Fruit fly (Drosophila melanogaster): Measurements from ENCODE around the gene kst.

The kst gene

DNA sequence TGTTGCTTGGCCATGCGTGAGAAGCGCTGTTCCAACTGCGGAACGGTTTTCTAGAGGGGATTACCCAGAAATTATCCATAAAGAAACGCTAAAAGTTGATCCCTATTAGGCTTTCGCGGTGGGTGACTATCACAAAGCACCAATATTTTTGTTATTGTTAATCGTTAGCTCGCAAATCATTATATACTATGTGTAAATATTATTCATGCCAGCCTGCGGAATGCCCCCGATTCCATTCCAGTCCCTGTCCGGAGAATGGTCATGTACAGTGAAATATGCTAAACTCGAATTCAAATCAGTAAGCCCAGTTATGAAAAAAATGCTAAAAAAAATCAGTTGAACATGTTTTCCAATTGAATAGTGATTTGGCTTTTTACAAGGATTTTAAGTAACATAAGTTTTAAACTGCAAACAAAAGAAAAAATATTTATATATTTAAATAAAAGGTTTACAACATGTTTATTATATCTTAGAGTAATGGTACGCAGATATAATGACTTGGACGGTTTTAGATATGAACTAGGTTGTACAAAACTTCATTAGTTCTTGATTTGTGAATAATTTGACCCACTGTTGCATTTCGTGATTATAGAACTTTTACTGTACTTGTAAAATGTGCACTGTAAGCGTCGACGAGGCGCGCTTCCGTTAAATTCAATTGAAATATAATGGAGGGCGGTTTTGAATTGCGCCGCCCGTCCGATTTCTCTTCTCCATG, 40.7 kb downstream of the kst start:
- no peak for TF ChIP-seq CG8478 (optimal IDR thresholded peaks at IDR 0.05)
- no peak for TF ChIP-seq CTCF (optimal IDR thresholded peaks at IDR 0.05)

DNA sequence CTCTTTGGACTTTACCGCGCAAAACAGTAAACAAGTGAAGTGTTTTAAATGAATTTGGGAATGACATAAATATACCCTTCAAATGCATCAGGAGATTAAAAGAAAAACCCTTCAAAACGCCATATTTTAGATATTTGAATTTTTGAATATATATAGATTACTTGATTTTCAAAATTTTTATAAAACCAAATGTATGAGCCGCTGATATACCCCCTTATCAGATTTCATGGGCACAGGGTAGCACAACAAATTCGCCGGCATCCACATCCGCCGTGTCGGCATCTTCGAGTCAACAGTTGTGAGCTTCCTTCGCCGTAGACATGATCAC, 41.3 kb downstream of the kst start, which contains the start of gene Ids:
Ids (plus strand) TSS at position 304 of the 328 bp plus-strand sequence.
- TF ChIP-seq CTCF (optimal IDR thresholded peaks at IDR 0.05) (no peak), CG8478 (optimal IDR thresholded peaks at IDR 0.05) (no peak)

DNA sequence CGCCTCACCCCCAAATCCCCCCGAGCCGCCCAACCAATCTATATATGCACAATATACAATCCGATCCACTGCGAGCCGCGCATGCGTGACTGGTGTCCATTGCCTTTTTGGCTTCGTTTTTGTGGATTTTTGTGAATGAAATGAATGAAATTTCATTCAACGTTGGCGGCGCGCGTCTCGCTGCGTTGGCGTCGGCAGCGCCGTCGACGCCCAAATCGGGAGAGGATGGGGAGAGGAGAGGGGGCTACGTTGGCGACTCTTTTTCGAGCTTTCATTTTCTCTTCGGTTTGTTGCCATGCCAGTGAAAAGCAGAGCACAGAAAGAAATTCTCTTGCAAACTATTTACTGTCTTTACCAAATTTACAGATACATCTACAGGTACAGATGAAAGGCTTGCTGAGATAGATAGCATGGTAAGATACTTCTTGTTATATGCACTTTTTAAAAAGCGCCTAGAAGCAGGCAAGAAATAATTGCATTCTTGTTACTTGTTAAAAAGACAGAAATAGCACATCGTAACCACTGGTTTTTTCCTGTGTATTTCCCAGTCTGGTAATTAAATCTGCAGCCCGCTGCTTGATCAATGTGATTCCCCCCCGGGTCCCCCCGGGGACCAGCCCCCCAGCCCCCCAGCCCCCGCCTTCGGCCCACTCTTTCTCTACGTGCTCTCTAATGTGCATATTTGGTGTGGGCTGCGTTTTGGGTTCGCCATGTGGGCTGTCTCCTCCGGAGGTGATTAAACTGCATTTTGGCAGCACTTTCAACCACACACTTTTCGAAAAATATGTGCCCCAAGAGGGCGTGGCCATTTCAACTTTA, 43.8 kb downstream of the kst start:
- TF ChIP-seq CTCF (optimal IDR thresholded peaks at IDR 0.05) (no peak), CG8478 (optimal IDR thresholded peaks at IDR 0.05) (no peak)

DNA sequence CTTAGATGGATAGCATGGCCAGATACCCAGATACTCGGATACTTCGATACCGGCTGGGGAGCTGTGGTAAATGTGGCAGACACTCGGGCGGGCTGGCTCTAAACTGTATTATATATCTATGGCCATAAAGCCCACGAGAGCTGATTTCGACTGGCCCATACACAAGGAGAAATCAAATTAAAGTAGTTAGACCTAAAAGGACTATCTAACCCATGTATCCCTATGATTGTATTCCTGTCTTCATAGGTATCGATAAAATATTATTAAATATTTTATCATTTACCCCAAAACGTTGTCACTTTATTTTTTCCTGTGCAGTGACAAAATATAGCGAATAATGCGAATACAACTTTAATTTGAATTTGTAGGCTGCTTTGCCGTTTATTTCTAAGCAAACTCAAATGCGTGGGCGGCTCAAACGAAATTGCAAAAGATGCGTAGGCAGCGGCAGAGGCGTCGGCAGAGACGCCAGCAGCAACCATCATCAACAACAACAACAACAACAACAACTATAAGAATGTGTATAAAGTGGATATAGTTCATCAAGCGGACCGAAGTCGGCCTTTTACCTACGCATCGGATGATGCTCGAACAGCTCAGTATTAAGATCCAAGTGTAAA, 45.3 kb downstream of the kst start:
- TF ChIP-seq CTCF (optimal IDR thresholded peaks at IDR 0.05) (no peak), CG8478 (optimal IDR thresholded peaks at IDR 0.05) (no peak)

DNA sequence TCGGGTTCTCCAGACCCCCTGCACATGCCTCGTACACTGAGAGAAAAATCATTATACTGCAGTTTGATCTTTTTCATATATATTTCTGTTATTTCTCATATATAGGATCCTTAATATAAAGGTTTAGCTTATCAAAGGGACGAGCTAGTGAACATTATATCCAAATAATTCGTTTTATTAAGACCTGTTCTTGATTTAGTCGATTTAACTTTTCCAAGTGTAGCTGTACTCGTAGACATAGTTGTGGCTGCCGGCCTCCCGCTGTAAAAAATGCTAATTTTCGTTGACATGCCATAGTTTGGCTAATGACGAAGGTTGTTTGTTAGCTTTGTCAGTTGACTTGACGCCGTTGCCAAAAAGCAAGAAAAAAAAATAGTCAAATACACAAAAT, 45.8 kb downstream of the kst start:
- no peak for TF ChIP-seq CTCF (optimal IDR thresholded peaks at IDR 0.05)
- TF ChIP-seq CG8478 (optimal IDR thresholded peaks at IDR 0.05) = no peak

DNA sequence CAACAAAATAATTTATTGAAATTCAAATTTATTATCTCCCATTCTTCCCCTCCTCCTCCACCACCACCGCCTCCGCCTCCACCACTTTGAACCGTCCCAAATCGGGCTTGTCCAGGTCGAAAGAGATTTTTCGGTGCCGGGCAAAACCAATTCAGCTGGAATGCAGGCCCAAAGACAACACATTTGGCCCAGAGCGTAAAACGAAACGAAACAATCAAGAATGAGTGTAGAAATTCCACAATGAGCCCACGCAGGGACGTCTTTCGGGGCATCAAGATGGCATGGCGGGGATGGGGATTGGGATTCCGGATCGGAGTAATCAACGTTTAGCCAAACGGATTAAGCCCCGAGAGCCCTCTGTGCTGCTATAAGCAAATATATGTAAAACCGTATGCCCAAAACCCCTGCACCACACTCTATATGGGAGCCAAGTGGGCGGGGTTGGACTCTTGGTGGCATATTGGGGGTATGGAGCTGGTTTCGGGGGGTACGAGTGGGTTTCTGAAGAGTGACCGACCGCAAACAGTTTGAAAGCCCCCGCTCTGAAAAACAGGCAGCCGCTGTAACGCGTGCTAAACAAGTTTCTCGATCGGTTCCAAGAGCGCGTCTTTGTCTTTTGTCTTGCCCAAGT, 47.4 kb downstream of the kst start:
- TF ChIP-seq CTCF (optimal IDR thresholded peaks at IDR 0.05) (no peak), CG8478 (optimal IDR thresholded peaks at IDR 0.05) (no peak)

DNA sequence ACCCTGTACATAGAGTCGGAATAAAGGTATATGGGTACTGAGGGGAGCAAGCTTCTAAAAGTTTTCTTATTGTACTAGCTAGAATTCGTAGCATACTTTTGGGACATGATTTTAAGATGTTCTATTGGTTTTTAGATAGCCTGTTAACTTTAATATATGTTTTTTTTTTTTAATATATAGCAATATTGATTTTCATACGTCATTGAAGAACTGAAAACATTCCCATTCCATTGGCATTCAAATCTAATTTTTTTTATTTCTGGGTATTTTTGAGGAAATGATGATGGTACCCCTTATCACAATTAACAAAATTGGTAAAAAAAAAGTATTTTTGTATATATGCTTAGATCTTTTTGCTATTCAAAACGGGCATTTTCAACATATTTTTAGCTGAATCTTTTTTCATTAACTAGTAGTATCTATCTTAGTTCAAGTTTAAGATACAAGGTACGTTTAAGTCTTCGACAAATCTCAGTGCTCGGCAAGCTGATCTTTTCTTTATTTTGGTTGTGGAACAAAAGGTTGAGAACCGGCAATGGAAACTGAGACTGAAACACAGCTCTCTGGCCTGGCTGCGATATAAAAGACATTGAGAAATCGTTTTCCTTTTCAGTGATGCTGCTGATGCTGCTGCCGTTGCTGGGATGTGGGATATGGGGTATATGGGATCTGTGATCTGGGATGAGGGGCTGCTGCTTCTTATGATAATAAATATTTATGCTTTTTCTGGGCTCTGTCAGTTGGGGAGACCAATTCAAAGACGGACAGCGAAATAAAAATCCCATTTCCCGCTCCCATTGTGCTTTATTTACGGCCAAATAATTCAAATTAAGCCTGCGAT, 48.2 kb downstream of the kst start:
- TF ChIP-seq CG8478 (optimal IDR thresholded peaks at IDR 0.05) (no peak), CTCF (optimal IDR thresholded peaks at IDR 0.05) (no peak)

DNA sequence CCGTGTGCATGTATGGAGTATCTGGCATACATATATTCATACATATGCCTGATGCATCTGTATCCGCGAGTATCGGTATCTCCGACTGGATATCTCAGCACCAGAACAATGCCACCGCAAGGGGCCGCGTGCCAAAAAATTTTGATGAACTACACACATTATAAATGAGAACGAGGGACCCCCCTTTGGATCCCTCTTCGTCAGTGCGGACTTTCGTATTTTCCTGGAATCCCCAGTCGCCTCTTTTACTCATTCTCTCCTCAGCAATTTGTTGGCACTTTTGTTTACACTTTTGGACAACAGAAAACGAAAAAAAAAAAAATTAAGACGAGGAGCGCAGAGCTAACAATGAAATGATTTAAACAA, 48.8 kb downstream of the kst start:
- TF ChIP-seq CG8478 (optimal IDR thresholded peaks at IDR 0.05) = no peak
- no peak for TF ChIP-seq CTCF (optimal IDR thresholded peaks at IDR 0.05)

DNA sequence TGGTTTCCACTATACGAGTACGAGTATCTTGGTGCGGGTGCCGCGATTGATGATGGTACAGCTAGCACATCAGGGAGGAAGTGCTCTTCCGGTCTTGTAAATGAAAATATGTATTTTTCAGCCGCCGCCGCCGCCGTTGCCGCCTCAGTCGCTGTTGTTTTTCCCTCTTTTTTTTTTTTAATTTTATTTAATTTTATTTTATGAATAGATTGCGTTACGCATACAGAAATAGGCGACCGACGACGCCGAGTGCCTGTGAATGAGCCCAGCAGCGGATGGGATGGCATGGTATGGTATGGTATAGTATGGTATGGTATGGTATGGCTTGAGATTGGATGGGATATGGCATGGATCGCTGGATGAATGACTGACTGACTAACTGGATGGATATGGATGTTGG, 50.1 kb downstream of the kst start:
- no peak for TF ChIP-seq CTCF (optimal IDR thresholded peaks at IDR 0.05)
- TF ChIP-seq CG8478 (optimal IDR thresholded peaks at IDR 0.05) = no peak

DNA sequence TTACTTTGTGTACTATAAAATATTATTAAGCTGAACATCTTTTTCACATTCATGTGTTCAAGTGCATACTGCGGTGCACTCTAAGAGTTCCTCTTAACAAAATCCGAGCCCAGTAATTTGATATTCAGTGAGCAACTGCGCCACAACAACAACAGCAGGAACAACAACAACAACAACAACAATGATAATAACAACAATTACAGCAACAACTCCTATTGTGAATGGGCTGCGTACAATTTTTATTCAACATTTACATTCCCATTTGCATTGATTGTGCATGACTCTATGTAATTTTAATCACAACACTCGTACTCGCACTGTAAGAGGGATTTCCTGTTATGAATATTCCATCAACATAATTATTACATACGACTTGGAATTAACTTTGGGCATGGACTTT, 51.0 kb downstream of the kst start:
- TF ChIP-seq CG8478 (optimal IDR thresholded peaks at IDR 0.05) (no peak), CTCF (optimal IDR thresholded peaks at IDR 0.05) (no peak)

DNA sequence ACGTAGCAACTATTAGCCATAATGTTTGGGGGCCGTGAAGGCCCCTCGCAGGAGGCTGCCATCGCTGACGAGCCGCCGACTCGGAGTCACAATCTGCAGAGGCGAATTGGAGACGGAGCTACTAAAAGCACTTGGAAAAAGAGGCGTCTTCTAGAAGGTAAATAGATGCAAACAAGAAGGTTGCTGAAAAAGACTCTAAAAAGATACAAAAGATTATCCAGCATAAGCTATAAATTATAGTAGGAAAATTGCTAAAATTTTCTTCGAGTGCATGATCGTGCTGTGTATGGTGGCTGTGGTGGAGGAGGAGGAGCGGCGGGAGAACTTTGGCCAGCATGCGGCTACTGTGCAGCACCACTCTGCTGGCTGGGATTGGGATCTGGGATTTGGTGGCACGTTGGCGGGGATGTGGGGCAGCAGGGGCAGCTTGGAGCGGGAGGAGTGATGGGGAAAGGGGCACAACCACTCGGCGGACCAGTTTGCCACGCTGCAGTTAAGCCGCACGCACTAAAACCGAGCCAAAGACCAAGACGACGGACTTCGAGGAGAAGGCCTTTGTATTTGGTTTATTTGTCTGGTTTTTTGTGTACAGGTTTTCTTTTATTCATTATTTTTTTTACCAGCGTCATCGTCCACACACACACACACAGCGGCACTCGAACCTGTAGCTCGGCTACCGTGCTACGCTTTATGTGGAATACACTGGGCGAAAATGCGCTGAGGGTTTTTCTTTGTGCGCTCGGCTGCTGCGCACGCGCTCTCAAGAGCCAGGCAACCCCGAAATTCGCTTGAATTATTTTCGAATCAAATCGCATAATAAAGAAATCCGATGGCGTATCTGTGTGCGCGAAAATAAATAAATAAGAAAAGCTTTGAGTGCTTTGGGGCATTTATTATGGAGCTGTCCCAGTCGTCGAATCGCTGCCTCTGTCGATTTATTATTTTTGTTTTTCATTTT, 52.3 kb downstream of the kst start:
- TF ChIP-seq CG8478 (optimal IDR thresholded peaks at IDR 0.05) = no peak
- TF ChIP-seq CTCF (optimal IDR thresholded peaks at IDR 0.05) = no peak

DNA sequence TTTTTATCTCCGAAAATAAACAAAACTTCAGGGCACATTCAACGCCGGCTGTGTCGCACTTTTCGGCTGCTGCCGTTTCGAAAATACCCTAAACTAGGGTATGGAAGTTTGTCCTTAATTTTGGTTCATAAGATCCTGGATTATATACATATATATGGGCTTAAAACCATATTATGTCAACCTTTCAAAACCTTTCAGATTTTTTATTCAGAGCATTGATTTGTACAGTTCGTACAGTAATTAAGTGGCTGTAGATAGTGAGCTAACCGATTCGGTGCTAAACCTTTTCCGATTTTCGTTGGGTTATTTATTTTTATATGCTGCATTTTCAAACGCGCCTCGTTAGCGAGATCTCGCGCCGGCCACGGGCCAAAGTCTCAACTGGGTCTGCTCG, 53.0 kb downstream of the kst start:
- TF ChIP-seq CTCF (optimal IDR thresholded peaks at IDR 0.05) (no peak), CG8478 (optimal IDR thresholded peaks at IDR 0.05) (no peak)

DNA sequence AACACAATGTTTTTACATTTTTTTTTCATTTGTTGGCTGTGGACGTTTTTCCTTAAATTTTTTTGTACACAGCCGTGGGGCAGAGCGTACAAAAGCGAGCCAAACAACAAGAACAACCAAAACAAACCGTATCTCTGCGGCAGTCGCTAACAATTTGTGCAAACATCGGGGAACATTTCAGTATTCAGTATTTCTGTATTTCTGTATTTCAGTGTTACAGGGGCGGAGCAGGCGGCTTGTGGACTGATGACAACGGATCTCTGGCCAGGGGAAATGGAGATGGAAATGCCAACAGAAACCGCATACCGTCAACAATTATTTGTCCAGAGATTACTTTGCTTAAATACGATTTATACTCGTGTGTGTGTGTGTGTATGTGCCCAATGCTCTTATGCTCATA, 53.9 kb downstream of the kst start:
- TF ChIP-seq CTCF (optimal IDR thresholded peaks at IDR 0.05) = no peak
- TF ChIP-seq CG8478 (optimal IDR thresholded peaks at IDR 0.05) = no peak

DNA sequence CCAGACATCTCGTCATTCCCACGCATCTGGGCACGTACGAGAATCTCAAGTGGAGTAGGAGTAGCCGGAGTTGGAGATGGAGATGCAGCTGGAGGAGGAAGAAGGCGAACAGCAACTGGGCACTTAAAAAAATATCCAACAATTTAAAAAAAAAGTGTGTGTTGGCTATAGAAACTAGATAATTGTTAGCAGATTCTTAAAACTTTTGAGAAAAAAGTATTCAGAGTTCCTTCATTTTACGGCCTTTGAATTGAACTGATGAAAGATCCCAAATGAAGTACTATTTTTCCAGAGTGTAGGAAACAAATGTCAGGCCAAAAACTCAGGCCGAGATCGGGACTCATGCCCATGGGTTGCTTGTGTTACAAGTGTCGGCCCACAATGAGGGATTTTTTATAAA, 55.2 kb downstream of the kst start:
- TF ChIP-seq CG8478 (optimal IDR thresholded peaks at IDR 0.05) = no peak
- no peak for TF ChIP-seq CTCF (optimal IDR thresholded peaks at IDR 0.05)

All from S2 (cell line).